Worm (Caenorhabditis elegans) whole organism, mixed stage, embryonic: ENCODE results near the gene srw-145.

ENCODE experiments used
- M03D4.4 ChIP-seq: sonication (generic microtip); optimal IDR thresholded peaks from 2 replicates; lab custom pipeline; 2017; ENCODE audit warnings: mild to moderate bottlenecking, missing genetic modification characterization, missing compliant biosample characterization
- bed-3 ChIP-seq: fragments of 200-800 bp; sonication (Bioruptor generic); optimal IDR thresholded peaks from 3 replicates; lab custom pipeline; 2018; ENCODE audit warnings: mild to moderate bottlenecking, missing genetic modification characterization, moderate library complexity, missing compliant biosample characterization
- ceh-39 ChIP-seq: fragments of 150-350 bp; optimal IDR thresholded peaks from 2 replicates; lab custom pipeline; 2014; ENCODE audit warnings: missing biosample characterization, missing genetic modification characterization
- ceh-43 ChIP-seq: fragments of 200-800 bp; sonication (Bioruptor generic); optimal IDR thresholded peaks from 2 replicates; lab custom pipeline; 2018; ENCODE audit warnings: mild to moderate bottlenecking, missing genetic modification characterization, moderate library complexity, missing compliant biosample characterization
- ceh-83 ChIP-seq: fragments of 200-800 bp; sonication (Bioruptor generic); optimal IDR thresholded peaks from 2 replicates; lab custom pipeline; 2018; ENCODE audit warnings: mild to moderate bottlenecking, missing genetic modification characterization, missing compliant biosample characterization
- ces-1 ChIP-seq: fragments of 150-350 bp; optimal IDR thresholded peaks from 2 replicates; lab custom pipeline; 2014; ENCODE audit warnings: missing biosample characterization, missing genetic modification reagents, missing genetic modification characterization
- cnd-1 ChIP-seq: fragments of 200-800 bp; sonication (Bioruptor generic); optimal IDR thresholded peaks from 2 replicates; lab custom pipeline; 2018; ENCODE audit warnings: mild to moderate bottlenecking, missing genetic modification characterization, missing compliant biosample characterization
- drap-1 ChIP-seq: fragments of 200-800 bp; sonication (Bioruptor generic); optimal IDR thresholded peaks from 3 replicates; lab custom pipeline; 2018; ENCODE audit warnings: mild to moderate bottlenecking, missing genetic modification characterization, missing compliant biosample characterization
- elt-1 ChIP-seq: sonication (generic microtip); optimal IDR thresholded peaks from 2 replicates; lab custom pipeline; 2017; ENCODE audit warnings: missing genetic modification characterization, mild to moderate bottlenecking, missing compliant biosample characterization, antibody characterized with exemption, moderate library complexity, borderline replicate concordance; ENCODE audit not compliant: insufficient read depth
- elt-3 ChIP-seq: fragments of 150-350 bp; optimal IDR thresholded peaks from 2 replicates; lab custom pipeline; 2014; ENCODE audit warnings: missing biosample characterization, missing genetic modification characterization
- flh-1 ChIP-seq: fragments of 200-800 bp; sonication (Bioruptor generic); optimal IDR thresholded peaks from 2 replicates; lab custom pipeline; 2018; ENCODE audit warnings: mild to moderate bottlenecking, missing genetic modification characterization, moderate library complexity, missing compliant biosample characterization
- hlh-1 ChIP-seq: fragments of 150-350 bp; optimal IDR thresholded peaks from 2 replicates; lab custom pipeline; 2014; ENCODE audit warnings: missing biosample characterization, missing genetic modification reagents, missing genetic modification characterization
- lin-32 ChIP-seq: fragments of 200-800 bp; sonication (Bioruptor generic); optimal IDR thresholded peaks from 2 replicates; lab custom pipeline; 2018; ENCODE audit warnings: mild to moderate bottlenecking, missing genetic modification characterization, missing compliant biosample characterization
- mab-5 ChIP-seq: fragments of 150-350 bp; optimal IDR thresholded peaks from 2 replicates; lab custom pipeline; 2014; ENCODE audit warnings: missing biosample characterization, missing genetic modification characterization
- mep-1 ChIP-seq: fragments of 150-350 bp; optimal IDR thresholded peaks from 2 replicates; lab custom pipeline; 2017; ENCODE audit warnings: missing biosample characterization, missing genetic modification reagents, missing genetic modification characterization, inconsistent platforms
- mls-2 ChIP-seq: sonication (generic microtip); optimal IDR thresholded peaks from 2 replicates; lab custom pipeline; 2016; ENCODE audit warnings: mild to moderate bottlenecking, missing genetic modification characterization, moderate library complexity, missing compliant biosample characterization
- nhr-2 ChIP-seq: fragments of 150-350 bp; optimal IDR thresholded peaks from 2 replicates; lab custom pipeline; 2014; ENCODE audit warnings: missing biosample characterization, missing genetic modification characterization
- nhr-237 ChIP-seq: fragments of 150-350 bp; optimal IDR thresholded peaks from 2 replicates; lab custom pipeline; 2014; ENCODE audit warnings: missing biosample characterization, missing genetic modification characterization
- nhr-28 ChIP-seq: fragments of 150-350 bp; optimal IDR thresholded peaks from 2 replicates; lab custom pipeline; 2014; ENCODE audit warnings: missing biosample characterization, missing genetic modification characterization
- nhr-76 ChIP-seq: sonication (generic microtip); optimal IDR thresholded peaks from 2 replicates; lab custom pipeline; 2017; ENCODE audit warnings: missing biosample characterization, missing genetic modification characterization
- pha-4 ChIP-seq: fragments of 150-350 bp; optimal IDR thresholded peaks from 2 replicates; lab custom pipeline; 2018; ENCODE audit warnings: missing biosample characterization, missing genetic modification reagents, missing genetic modification characterization
- snpc-4 ChIP-seq: fragments of 150-350 bp; optimal IDR thresholded peaks from 2 replicates; lab custom pipeline; 2014; ENCODE audit warnings: missing biosample characterization, missing genetic modification characterization
- sptf-1 ChIP-seq: sonication (generic microtip); optimal IDR thresholded peaks from 2 replicates; lab custom pipeline; 2017; ENCODE audit warnings: mild to moderate bottlenecking, missing genetic modification characterization, moderate library complexity, missing compliant biosample characterization
- tbx-8 ChIP-seq: fragments of 200-800 bp; sonication (Bioruptor generic); optimal IDR thresholded peaks from 2 replicates; lab custom pipeline; 2018; ENCODE audit warnings: mild to moderate bottlenecking, missing genetic modification characterization, moderate library complexity, missing compliant biosample characterization
- unc-120 ChIP-seq: sonication (generic microtip); optimal IDR thresholded peaks from 2 replicates; lab custom pipeline; 2017; ENCODE audit warnings: missing genetic modification characterization, missing compliant biosample characterization; ENCODE audit not compliant: poor library complexity, severe bottlenecking
- unc-62 ChIP-seq: fragments of 150-350 bp; optimal IDR thresholded peaks from 2 replicates; lab custom pipeline; 2014; ENCODE audit warnings: missing biosample characterization, missing genetic modification reagents, missing genetic modification characterization
- zip-8 ChIP-seq: fragments of 150-350 bp; optimal IDR thresholded peaks from 2 replicates; lab custom pipeline; 2014; ENCODE audit warnings: missing biosample characterization, missing genetic modification characterization
- ztf-11 ChIP-seq: fragments of 150-350 bp; optimal IDR thresholded peaks from 2 replicates; lab custom pipeline; 2014; ENCODE audit warnings: missing biosample characterization, missing genetic modification characterization

The srw-145 gene

DNA sequence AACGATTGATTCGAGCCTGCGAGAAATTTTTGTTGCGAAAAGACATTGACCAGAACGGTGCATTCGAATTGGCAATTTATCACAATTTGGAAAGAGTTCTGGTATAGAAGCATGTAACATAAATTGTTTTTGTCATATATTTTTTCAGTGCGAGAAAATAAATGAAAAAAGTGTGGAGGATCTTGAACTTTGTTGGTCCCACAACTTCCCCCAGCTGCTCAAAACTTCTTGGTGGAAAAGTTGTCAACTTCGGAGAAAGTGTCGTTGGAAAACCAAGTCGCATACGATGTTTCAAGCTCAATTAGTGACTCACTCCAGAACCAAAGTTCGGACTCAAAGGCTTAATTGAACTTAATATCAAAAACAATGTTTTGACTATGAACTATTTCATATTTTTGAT lies 5.0 kb upstream of the srw-145 start:
- TF ChIP-seq sptf-1 (tag; lab: Kevin White, UChicago) (no peak), nhr-76 (tag; lab: Kevin White, UChicago) (no peak), ceh-43 (GFP tag; lab: Kevin White, UChicago) (no peak), ces-1 (GFP tag; lab: Kevin White, UChicago) (no peak), cnd-1 (tag; lab: Kevin White, UChicago) (no peak), mls-2 (no peak), nhr-28 (tag; lab: Kevin White, UChicago) (no peak), zip-8 (tag; lab: Kevin White, UChicago) (no peak), unc-62 (no peak)

DNA sequence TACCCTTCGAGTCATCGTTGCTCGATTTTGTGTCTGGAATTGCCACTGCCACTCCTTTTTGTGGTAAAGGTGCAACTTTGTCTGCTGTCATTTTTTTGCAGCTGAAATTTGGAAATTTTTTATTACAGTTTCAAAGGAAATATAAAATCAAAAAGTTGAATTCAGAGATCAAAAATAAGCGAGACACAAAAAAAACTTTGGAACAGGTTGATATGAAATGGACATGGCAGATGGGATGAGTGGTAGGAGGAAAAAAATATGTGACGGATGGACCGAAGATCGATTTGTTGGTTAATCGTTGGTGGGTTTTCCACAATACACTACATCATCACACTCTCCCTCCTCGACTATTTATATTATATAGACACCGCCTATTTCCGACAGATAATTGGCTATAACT lies 2.4 kb upstream of the srw-145 start, which contains the start of gene R10D12.1:
Gene R10D12.1 (minus strand): TSS at position 101 of the 400 bp plus-strand sequence.
- no peak for TF ChIP-seq flh-1 (GFP tag; lab: Kevin White, UChicago)
- no peak for TF ChIP-seq nhr-2 (tag; lab: Kevin White, UChicago)
- TF ChIP-seq unc-62 = no peak
- no peak for TF ChIP-seq ceh-43 (GFP tag; lab: Kevin White, UChicago)
- no peak for TF ChIP-seq ces-1 (GFP tag; lab: Kevin White, UChicago)
- no peak for TF ChIP-seq pha-4 (tag; lab: Kevin White, UChicago)
- no peak for TF ChIP-seq hlh-1 (tag; lab: Kevin White, UChicago)
- TF ChIP-seq nhr-237 (tag; lab: Kevin White, UChicago) = no peak
- TF ChIP-seq ztf-11 (tag; lab: Kevin White, UChicago) = no peak
- no peak for TF ChIP-seq drap-1 (GFP tag; lab: Kevin White, UChicago)
- no peak for TF ChIP-seq sptf-1 (tag; lab: Kevin White, UChicago)
- no peak for TF ChIP-seq elt-3 (tag; lab: Kevin White, UChicago)
- no peak for TF ChIP-seq elt-1 (tag; lab: Kevin White, UChicago)
- no peak for TF ChIP-seq mab-5
- TF ChIP-seq mep-1 (tag; lab: Kevin White, UChicago) = no peak
- no peak for TF ChIP-seq unc-120 (tag; lab: Kevin White, UChicago)
- no peak for TF ChIP-seq M03D4.4 (tag; lab: Kevin White, UChicago)

DNA sequence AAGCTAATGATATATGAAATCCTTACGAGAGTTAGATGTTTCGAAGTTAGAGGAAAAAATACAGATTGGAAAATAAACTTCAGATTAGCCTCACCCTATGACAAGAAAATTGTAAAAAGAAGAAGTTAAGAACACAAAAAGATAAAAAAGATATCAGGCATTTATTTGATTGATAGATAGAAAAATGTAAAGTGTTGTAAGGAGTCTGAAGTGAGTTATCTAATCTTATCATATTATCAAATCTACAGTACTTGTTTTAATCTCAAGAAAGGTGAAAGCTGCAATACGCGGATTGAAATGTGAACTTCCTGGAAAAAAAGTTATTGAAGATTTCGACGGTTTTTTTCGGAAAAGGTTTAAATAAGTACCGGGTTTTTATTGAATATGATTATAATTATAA lies 1.5 kb upstream of the srw-145 start:
- TF ChIP-seq mab-5 (no peak), elt-3 (tag; lab: Kevin White, UChicago) (peak; percentile 31)

- TF ChIP-seq zip-8 (tag; lab: Kevin White, UChicago) = no peak
- no peak for TF ChIP-seq ces-1 (GFP tag; lab: Kevin White, UChicago)
- no peak for TF ChIP-seq unc-120 (tag; lab: Kevin White, UChicago)
- no peak for TF ChIP-seq flh-1 (GFP tag; lab: Kevin White, UChicago)
- TF ChIP-seq ceh-83 = no peak
- TF ChIP-seq tbx-8 (GFP tag; lab: Kevin White, UChicago) = no peak
- TF ChIP-seq lin-32 (GFP tag; lab: Kevin White, UChicago) = no peak
- TF ChIP-seq snpc-4 (tag; lab: Kevin White, UChicago) = no peak
- no peak for TF ChIP-seq mls-2
- TF ChIP-seq ceh-43 (GFP tag; lab: Kevin White, UChicago) = no peak
- no peak for TF ChIP-seq hlh-1 (tag; lab: Kevin White, UChicago)
- TF ChIP-seq sptf-1 (tag; lab: Kevin White, UChicago) = no peak
- TF ChIP-seq ceh-39 (tag; lab: Kevin White, UChicago) = no peak
These were observed 898 bp upstream of the srw-145 start for ce11 chrV:13936052-13936451.

DNA sequence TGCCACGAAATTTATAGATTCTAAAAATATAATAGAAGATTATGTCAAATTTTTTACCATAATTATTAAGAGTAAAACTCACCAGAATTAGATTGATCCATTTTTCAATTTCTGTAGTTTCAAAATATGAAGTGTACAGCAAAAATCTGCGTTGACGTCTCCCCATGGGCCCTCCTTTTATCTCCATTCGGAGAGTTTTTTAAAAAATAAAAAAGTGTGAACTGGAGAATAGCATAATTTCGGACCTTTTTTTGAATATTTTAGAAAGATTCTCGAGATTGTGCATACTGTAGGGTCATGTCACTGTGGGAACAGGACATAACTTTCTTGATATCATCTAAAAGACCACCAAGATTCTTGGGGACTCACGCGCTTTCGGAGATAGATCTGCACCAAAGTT lies 5.1 kb downstream of the srw-145 start, which contains the start of gene dpr-1:
Gene dpr-1 (minus strand): TSS at position 101 of the 400 bp plus-strand sequence.
- TF ChIP-seq flh-1 (GFP tag; lab: Kevin White, UChicago) (no peak), hlh-1 (tag; lab: Kevin White, UChicago) (no peak), nhr-2 (tag; lab: Kevin White, UChicago) (no peak), bed-3 (no peak), mls-2 (no peak), unc-120 (tag; lab: Kevin White, UChicago) (no peak), unc-62 (no peak), ceh-39 (tag; lab: Kevin White, UChicago) (no peak), pha-4 (tag; lab: Kevin White, UChicago) (no peak), drap-1 (GFP tag; lab: Kevin White, UChicago) (no peak)
